Worm (Caenorhabditis elegans): ENCODE data around the gene F14H12.7.

ce11 chrX:4404717-4405116, 42.3 kb upstream of the F14H12.7 start:
- TF ChIP-seq sea-1 (GFP tag; conservative IDR thresholded peaks at IDR 0.05), result no peak
- no peak for TF ChIP-seq ama-1 (optimal IDR thresholded peaks at IDR 0.05)
- TF ChIP-seq aly-1 (tag; optimal IDR thresholded peaks at IDR 0.05), result no peak

Measured in whole organism, early embryonic.